Worm (Caenorhabditis elegans) whole organism, L2 larva: ENCODE data around the gene C54F6.5.

Experiments used
- C34F6.9 ChIP-seq: fragments of 150-350 bp; optimal IDR thresholded peaks from 2 replicates; lab custom pipeline; 2014; ENCODE audit warnings: missing biosample characterization, missing genetic modification characterization
- F13H6.1 ChIP-seq: sonication (generic microtip); optimal IDR thresholded peaks from 2 replicates; lab custom pipeline; 2016; ENCODE audit warnings: missing genetic modification characterization, missing compliant biosample characterization
- R02D3.7 ChIP-seq: fragments of 150-350 bp; optimal IDR thresholded peaks from 2 replicates; lab custom pipeline; 2014; ENCODE audit warnings: missing biosample characterization, missing genetic modification characterization
- Y55F3AM.14 ChIP-seq: fragments of 200-800 bp; sonication (Bioruptor generic); optimal IDR thresholded peaks from 2 replicates; lab custom pipeline; 2018; ENCODE audit warnings: mild to moderate bottlenecking, missing genetic modification characterization, missing compliant biosample characterization
- ZK546.5 ChIP-seq: sonication (generic microtip); optimal IDR thresholded peaks from 2 replicates; lab custom pipeline; 2017; ENCODE audit warnings: missing biosample characterization, missing genetic modification characterization
- alr-1 ChIP-seq: fragments of 150-350 bp; optimal IDR thresholded peaks from 2 replicates; lab custom pipeline; 2014; ENCODE audit warnings: missing biosample characterization, missing genetic modification characterization
- aly-2 ChIP-seq: fragments of 150-350 bp; optimal IDR thresholded peaks from 2 replicates; lab custom pipeline; 2014; ENCODE audit warnings: missing biosample characterization, missing genetic modification characterization
- ama-1 ChIP-seq: fragments of 150-350 bp; optimal IDR thresholded peaks from 2 replicates; lab custom pipeline; 2018; ENCODE audit warnings: inconsistent platforms
- ceh-16 ChIP-seq: fragments of 150-350 bp; optimal IDR thresholded peaks from 2 replicates; lab custom pipeline; 2014; ENCODE audit warnings: missing biosample characterization, missing genetic modification characterization
- ceh-82 ChIP-seq: fragments of 150-350 bp; optimal IDR thresholded peaks from 2 replicates; lab custom pipeline; 2014; ENCODE audit warnings: missing biosample characterization, missing genetic modification characterization
- dmd-4 ChIP-seq: sonication (generic microtip); optimal IDR thresholded peaks from 2 replicates; lab custom pipeline; 2017; ENCODE audit warnings: missing biosample characterization, missing genetic modification characterization
- egl-27 ChIP-seq: sonication (generic microtip); optimal IDR thresholded peaks from 3 replicates; lab custom pipeline; 2017; ENCODE audit warnings: missing biosample characterization, missing genetic modification reagents, missing genetic modification characterization
- gmeb-1 ChIP-seq: fragments of 150-350 bp; optimal IDR thresholded peaks from 2 replicates; lab custom pipeline; 2014; ENCODE audit warnings: missing biosample characterization, missing genetic modification characterization
- lin-11 ChIP-seq: fragments of 150-350 bp; sonication (generic microtip); optimal IDR thresholded peaks from 2 replicates; lab custom pipeline; 2014; ENCODE audit warnings: missing biosample characterization, missing genetic modification characterization, inconsistent platforms, mixed read lengths
- lin-13 ChIP-seq: fragments of 150-350 bp; optimal IDR thresholded peaks from 2 replicates; lab custom pipeline; 2014; ENCODE audit warnings: missing biosample characterization, missing genetic modification reagents, missing genetic modification characterization
- lsy-2 ChIP-seq, 2 experiments: fragments of 150-350 bp in 1 of 2; sonication (generic microtip) in 1 of 2; optimal IDR thresholded peaks; 2 replicates each; lab custom pipeline; 2014 to 2017; ENCODE audit warnings: missing biosample characterization in 2 of 2, missing genetic modification characterization in 2 of 2
- mab-5 ChIP-seq: fragments of 150-350 bp; optimal IDR thresholded peaks from 2 replicates; lab custom pipeline; 2014; ENCODE audit warnings: missing biosample characterization, missing genetic modification characterization
- mbf-1 ChIP-seq: sonication (generic microtip); optimal IDR thresholded peaks from 2 replicates; lab custom pipeline; 2017; ENCODE audit warnings: missing biosample characterization, missing genetic modification characterization
- mdl-1 ChIP-seq, 2 experiments: fragments of 150-350 bp in 1 of 2; sonication (generic microtip) in 1 of 2; optimal IDR thresholded peaks; 2 replicates each; lab custom pipeline; 2017; ENCODE audit warnings: missing biosample characterization in 2 of 2, missing genetic modification characterization in 2 of 2
- nhr-10 ChIP-seq: sonication (generic microtip); optimal IDR thresholded peaks from 2 replicates; lab custom pipeline; 2017; ENCODE audit warnings: missing biosample characterization, missing genetic modification characterization
- nhr-12 ChIP-seq: fragments of 150-350 bp; optimal IDR thresholded peaks from 2 replicates; lab custom pipeline; 2014; ENCODE audit warnings: missing biosample characterization, missing genetic modification characterization
- nhr-129 ChIP-seq: fragments of 150-350 bp; optimal IDR thresholded peaks from 2 replicates; lab custom pipeline; 2014; ENCODE audit warnings: missing biosample characterization, missing genetic modification characterization
- nhr-21 ChIP-seq: fragments of 150-350 bp; optimal IDR thresholded peaks from 2 replicates; lab custom pipeline; 2014; ENCODE audit warnings: missing biosample characterization, missing genetic modification characterization
- nhr-23 ChIP-seq: fragments of 150-350 bp; optimal IDR thresholded peaks from 2 replicates; lab custom pipeline; 2014; ENCODE audit warnings: missing biosample characterization, missing genetic modification reagents, missing genetic modification characterization
- nhr-237 ChIP-seq: fragments of 150-350 bp; optimal IDR thresholded peaks from 2 replicates; lab custom pipeline; 2014; ENCODE audit warnings: missing biosample characterization, missing genetic modification characterization
- nhr-25 ChIP-seq: fragments of 150-350 bp; sonication (generic microtip); optimal IDR thresholded peaks from 3 replicates; lab custom pipeline; 2014; ENCODE audit warnings: missing biosample characterization, missing genetic modification characterization
- peb-1 ChIP-seq: fragments of 150-350 bp; optimal IDR thresholded peaks from 2 replicates; lab custom pipeline; 2014; ENCODE audit warnings: missing biosample characterization, missing genetic modification characterization
- sem-4 ChIP-seq: fragments of 150-350 bp; optimal IDR thresholded peaks from 2 replicates; lab custom pipeline; 2014; ENCODE audit warnings: missing biosample characterization, missing genetic modification reagents, missing genetic modification characterization
- skn-1 ChIP-seq: sonication (generic microtip); optimal IDR thresholded peaks from 2 replicates; lab custom pipeline; 2017; ENCODE audit warnings: missing biosample characterization, missing genetic modification characterization
- sma-9 ChIP-seq, 2 experiments: fragments of 150-350 bp in 1 of 2; sonication (generic microtip) in 1 of 2; optimal IDR thresholded peaks; 2 replicates each; lab custom pipeline; 2014 to 2016; ENCODE audit warnings: missing genetic modification characterization in 2 of 2, mild to moderate bottlenecking in 1 of 2, missing biosample characterization in 1 of 2, missing compliant biosample characterization in 1 of 2, missing genetic modification reagents in 1 of 2, moderate library complexity in 1 of 2
- unc-39 ChIP-seq: fragments of 150-350 bp; optimal IDR thresholded peaks from 2 replicates; lab custom pipeline; 2014; ENCODE audit warnings: missing biosample characterization, missing genetic modification characterization
- zag-1 ChIP-seq: fragments of 150-350 bp; optimal IDR thresholded peaks from 2 replicates; lab custom pipeline; 2014; ENCODE audit warnings: missing biosample characterization, missing genetic modification characterization
- ztf-11 ChIP-seq: sonication (generic microtip); optimal IDR thresholded peaks from 2 replicates; lab custom pipeline; 2017; ENCODE audit warnings: missing biosample characterization, missing genetic modification characterization
- ztf-4 ChIP-seq: fragments of 150-350 bp; optimal IDR thresholded peaks from 2 replicates; lab custom pipeline; 2014; ENCODE audit warnings: missing biosample characterization, missing genetic modification characterization

The C54F6.5 gene

ce11 chrV:7539015-7539414, 10.1 kb downstream of the C54F6.5 start, which contains the start of gene srh-268:
Gene srh-268, plus strand, starts transcription at chrV:7539315.
- no peak for TF ChIP-seq lsy-2 (tag; optimal IDR thresholded peaks at IDR 0.05; lab: Kevin White, UChicago)
- TF ChIP-seq alr-1 = no peak
- no peak for TF ChIP-seq nhr-23 (tag; lab: Kevin White, UChicago)
- no peak for TF ChIP-seq F13H6.1 (tag; lab: Kevin White, UChicago)
- TF ChIP-seq nhr-25 (tag; lab: Kevin White, UChicago) = no peak

ce11 chrV:7543728-7544127, 14.8 kb downstream of the C54F6.5 start:
- TF ChIP-seq ama-1 (lab: Kevin White, UChicago) (no peak), nhr-10 (tag; lab: Kevin White, UChicago) (no peak), lin-13 (GFP tag; lab: Kevin White, UChicago) (no peak), sma-9 (GFP tag; optimal IDR thresholded peaks at IDR 0.05; lab: Kevin White, UChicago) (peak; percentile 2), sma-9 (tag; optimal IDR thresholded peaks at IDR 0.05; lab: Kevin White, UChicago) (no peak), sem-4 (tag; lab: Kevin White, UChicago) (no peak), nhr-21 (tag; lab: Kevin White, UChicago) (peak; percentile 69), unc-39 (tag; lab: Kevin White, UChicago) (no peak)

ce11 chrV:7545187-7545586, 16.3 kb downstream of the C54F6.5 start, which contains the start of the genes C54F6.19 and nhx-3:
Gene C54F6.19, plus strand, starts transcription at chrV:7545487.
Gene nhx-3, minus strand, starts transcription at chrV:7545523.
- no peak for TF ChIP-seq ztf-4
- no peak for TF ChIP-seq nhr-237
- no peak for TF ChIP-seq nhr-10 (tag; lab: Kevin White, UChicago)
- TF ChIP-seq mdl-1 (tag; optimal IDR thresholded peaks at IDR 0.05; lab: Kevin White, UChicago) = no peak
- no peak for TF ChIP-seq gmeb-1
- TF ChIP-seq nhr-23 (tag; lab: Kevin White, UChicago) = no peak
- no peak for TF ChIP-seq Y55F3AM.14 (GFP tag; lab: Kevin White, UChicago)
- no peak for TF ChIP-seq lin-11 (tag; lab: Kevin White, UChicago)

DNA sequence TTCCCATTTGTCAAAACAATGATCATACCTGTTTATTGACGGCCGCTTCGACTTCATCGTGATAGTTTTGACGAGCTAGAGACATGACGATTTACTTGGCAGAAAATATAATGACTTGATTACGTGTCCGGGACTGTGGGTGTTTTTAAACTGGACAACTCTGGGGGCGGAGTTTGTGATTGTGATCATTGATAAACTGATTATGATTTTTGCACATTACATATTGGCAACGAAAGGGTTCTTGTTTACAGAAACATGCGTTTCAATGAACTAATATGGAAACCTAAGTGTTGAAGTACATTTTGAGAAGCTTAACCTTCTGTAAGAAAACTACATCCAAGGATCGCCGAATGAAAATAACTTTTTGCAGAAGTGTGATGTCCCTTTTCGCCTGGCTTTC, 18.6 kb downstream of the C54F6.5 start, which contains the start of gene ftn-1:
Gene ftn-1, minus strand, starts transcription at position 101 of the 400 bp plus-strand sequence.
- TF ChIP-seq nhr-23 (tag; lab: Kevin White, UChicago) (no peak), ceh-16 (no peak), lsy-2 (tag; optimal IDR thresholded peaks at IDR 0.05; lab: Kevin White, UChicago) (no peak), egl-27 (tag; lab: Kevin White, UChicago) (no peak), C34F6.9 (tag; lab: Kevin White, UChicago) (no peak), R02D3.7 (no peak), mbf-1 (tag; lab: Kevin White, UChicago) (no peak), dmd-4 (no peak), nhr-12 (tag; lab: Kevin White, UChicago) (no peak), ceh-82 (tag; lab: Kevin White, UChicago) (no peak), ztf-4 (no peak), ztf-11 (tag; lab: Kevin White, UChicago) (no peak), aly-2 (tag; lab: Kevin White, UChicago) (no peak), skn-1 (no peak)

- TF ChIP-seq aly-2 (tag; lab: Kevin White, UChicago) = no peak
- no peak for TF ChIP-seq F13H6.1 (tag; lab: Kevin White, UChicago)
- TF ChIP-seq lin-11 (tag; lab: Kevin White, UChicago) = no peak
- TF ChIP-seq sma-9 (GFP tag; optimal IDR thresholded peaks at IDR 0.05; lab: Kevin White, UChicago) = peak; percentile 52
- TF ChIP-seq sma-9 (tag; optimal IDR thresholded peaks at IDR 0.05; lab: Kevin White, UChicago) = no peak
- TF ChIP-seq, all 48 proteins: peak for 1
Measured at ce11 chrV:7548017-7548416, 19.1 kb downstream of the C54F6.5 start.

ce11 chrV:7551821-7552220, 22.9 kb downstream of the C54F6.5 start, which contains the start of gene F19F10.3:
Gene F19F10.3, plus strand, starts transcription at chrV:7552121.
- TF ChIP-seq ZK546.5 (no peak), mab-5 (tag; lab: Kevin White, UChicago) (no peak), dmd-4 (no peak), nhr-237 (no peak), egl-27 (tag; lab: Kevin White, UChicago) (no peak), C34F6.9 (tag; lab: Kevin White, UChicago) (no peak), ama-1 (lab: Kevin White, UChicago) (no peak), F13H6.1 (tag; lab: Kevin White, UChicago) (no peak), nhr-129 (tag; lab: Kevin White, UChicago) (no peak), zag-1 (no peak), peb-1 (tag; lab: Kevin White, UChicago) (no peak)
